Worm (Caenorhabditis elegans): ENCODE data around the gene W03H9.2.

- TF ChIP-seq ttx-3 (tag; optimal IDR thresholded peaks at IDR 0.05) (no peak), odd-2 (tag; optimal IDR thresholded peaks at IDR 0.05) (no peak), pat-9 (tag; optimal IDR thresholded peaks at IDR 0.05) (no peak), ama-1 (optimal IDR thresholded peaks at IDR 0.05) (no peak), elt-2 (tag; optimal IDR thresholded peaks at IDR 0.05) (no peak), ets-4 (tag; optimal IDR thresholded peaks at IDR 0.05) (no peak), ceh-2 (tag; optimal IDR thresholded peaks at IDR 0.05) (no peak), ceh-14 (tag; optimal IDR thresholded peaks at IDR 0.05) (no peak), pha-4 (tag; optimal IDR thresholded peaks at IDR 0.05) (no peak), sox-4 (tag; optimal IDR thresholded peaks at IDR 0.05) (no peak), nfya-1 (tag; optimal IDR thresholded peaks at IDR 0.05) (no peak)
These were observed 41.6 kb downstream of the W03H9.2 start for ce11 chrII:14102112-14102511.

All from whole organism, late embryonic.